Fruit fly (Drosophila melanogaster) whole organism, adult: ENCODE measurements around the gene Droj2.
A peak's percentile ranks its signal among the peaks of the same experiment; 100 is the strongest.

Experiments
- CG11617 ChIP-seq: fragments of 200-800 bp; sonication (Bioruptor generic); optimal IDR thresholded peaks from 2 replicates; lab custom pipeline; 2017; ENCODE audit warnings: mild to moderate bottlenecking, missing biosample characterization, missing genetic modification reagents, missing genetic modification characterization
- CG12768 ChIP-seq: fragments of 200-800 bp; sonication (Bioruptor generic); optimal IDR thresholded peaks from 2 replicates; lab custom pipeline; 2017; ENCODE audit warnings: missing biosample characterization, missing genetic modification characterization, mild to moderate bottlenecking, moderate library complexity, missing genetic modification reagents
- CG14711 ChIP-seq: fragments of 200-800 bp; sonication (Bioruptor generic); optimal IDR thresholded peaks from 2 replicates; lab custom pipeline; 2018; ENCODE audit warnings: missing biosample characterization, mild to moderate bottlenecking, missing genetic modification characterization, moderate library complexity
- CG1620 ChIP-seq: fragments of 200-800 bp; sonication (Bioruptor generic); optimal IDR thresholded peaks from 2 replicates; lab custom pipeline; 2016; ENCODE audit warnings: missing biosample characterization, missing genetic modification characterization
- CG33017 ChIP-seq: fragments of 200-800 bp; sonication (Bioruptor generic); optimal IDR thresholded peaks from 2 replicates; lab custom pipeline; 2018; ENCODE audit warnings: missing biosample characterization, mild to moderate bottlenecking, missing genetic modification characterization, moderate library complexity
- CG5204 ChIP-seq: fragments of 200-800 bp; sonication (Bioruptor generic); optimal IDR thresholded peaks from 2 replicates; lab custom pipeline; 2016; ENCODE audit warnings: missing biosample characterization, missing genetic modification characterization
- CG7045 ChIP-seq: fragments of 200-800 bp; sonication (Bioruptor generic); optimal IDR thresholded peaks from 2 replicates; lab custom pipeline; 2017; ENCODE audit warnings: missing biosample characterization, mild to moderate bottlenecking, missing genetic modification characterization
- CG7101 ChIP-seq: fragments of 200-800 bp; sonication (Bioruptor generic); optimal IDR thresholded peaks from 2 replicates; lab custom pipeline; 2018; ENCODE audit warnings: missing biosample characterization, mild to moderate bottlenecking, missing genetic modification characterization, moderate library complexity
- Clk ChIP-seq: fragments of 200-800 bp; sonication (Bioruptor generic); optimal IDR thresholded peaks from 2 replicates; lab custom pipeline; 2017; ENCODE audit warnings: missing biosample characterization, missing genetic modification characterization
- Crg-1 ChIP-seq: fragments of 200-800 bp; sonication (Bioruptor generic); optimal IDR thresholded peaks from 2 replicates; lab custom pipeline; 2016; ENCODE audit warnings: missing biosample characterization, missing genetic modification characterization
- Hr96 ChIP-seq: fragments of 200-800 bp; sonication (Bioruptor generic); optimal IDR thresholded peaks from 2 replicates; lab custom pipeline; 2016; ENCODE audit warnings: missing biosample characterization, missing genetic modification characterization
- Mnt ChIP-seq: fragments of 200-800 bp; sonication (Bioruptor generic); optimal IDR thresholded peaks from 2 replicates; lab custom pipeline; 2016; ENCODE audit warnings: missing biosample characterization, mild to moderate bottlenecking, missing genetic modification characterization
- bab1 ChIP-seq: fragments of 200-800 bp; sonication (Bioruptor generic); optimal IDR thresholded peaks from 3 replicates; lab custom pipeline; 2019; ENCODE audit warnings: missing biosample characterization, mild to moderate bottlenecking, missing genetic modification characterization, moderate library complexity
- cic ChIP-seq: fragments of 200-800 bp; sonication (Bioruptor generic); optimal IDR thresholded peaks from 2 replicates; lab custom pipeline; 2017; ENCODE audit warnings: missing biosample characterization, mild to moderate bottlenecking, missing genetic modification characterization, moderate library complexity
- cnc ChIP-seq, 2 experiments: fragments of >200 bp; optimal IDR thresholded peaks; 2 replicates each; lab custom pipeline; 2017
- kay ChIP-seq: fragments of 200-800 bp; sonication (Bioruptor generic); peaks from one replicate; lab custom pipeline; 2016; ENCODE audit warnings: missing biosample characterization, missing genetic modification characterization, borderline replicate concordance
- ovo ChIP-seq: fragments of 200-800 bp; sonication (Bioruptor generic); optimal IDR thresholded peaks from 2 replicates; lab custom pipeline; 2016; ENCODE audit warnings: missing biosample characterization, missing genetic modification characterization
- pad ChIP-seq: fragments of 200-800 bp; sonication (Bioruptor generic); optimal IDR thresholded peaks from 3 replicates; lab custom pipeline; 2017; ENCODE audit warnings: missing biosample characterization, missing genetic modification characterization, mild to moderate bottlenecking, moderate library complexity, missing genetic modification reagents
- tj ChIP-seq: fragments of 200-800 bp; sonication (Bioruptor generic); optimal IDR thresholded peaks from 3 replicates; lab custom pipeline; 2017; ENCODE audit warnings: missing biosample characterization, mild to moderate bottlenecking, missing genetic modification characterization, moderate library complexity
- toe ChIP-seq: fragments of 200-800 bp; sonication (Bioruptor generic); optimal IDR thresholded peaks from 2 replicates; lab custom pipeline; 2016; ENCODE audit warnings: missing biosample characterization, missing genetic modification characterization

The Droj2 gene

dm6 chr3R:13425470-13426033 lies 43.6 kb downstream of the Droj2 start, which contains the start of gene Act87E:
Gene Act87E, plus strand, starts transcription at chr3R:13425983.
- TF ChIP-seq CG7101 (tag; lab: Kevin White, UChicago) (no peak), ovo (GFP tag; lab: Kevin White, UChicago) (no peak), CG11617 (GFP tag; lab: Kevin White, UChicago) (no peak), pad (no peak), CG33017 (tag; lab: Kevin White, UChicago) (no peak), CG7045 (no peak), Hr96 (GFP tag; lab: Kevin White, UChicago) (no peak), CG1620 (no peak), toe (GFP tag; lab: Kevin White, UChicago) (no peak), cnc (optimal IDR thresholded peaks at IDR 0.05; lab: Kevin White, UChicago) (no peak), Mnt (no peak), Crg-1 (no peak), CG5204 (GFP tag; lab: Kevin White, UChicago) (no peak), Clk (GFP tag; lab: Kevin White, UChicago) (no peak), CG12768 (no peak), tj (no peak)

dm6 chr3R:13428341-13429040 lies 46.6 kb downstream of the Droj2 start:
- TF ChIP-seq CG33017 (tag; lab: Kevin White, UChicago) = no peak
- TF ChIP-seq bab1 (GFP tag; lab: Kevin White, UChicago) = peak; percentile 11

- TF ChIP-seq Clk (GFP tag; lab: Kevin White, UChicago) (no peak), Hr96 (GFP tag; lab: Kevin White, UChicago) (no peak), tj (peak; percentile 53), CG33017 (tag; lab: Kevin White, UChicago) (peak; percentile 72), CG14711 (tag; lab: Kevin White, UChicago) (peak; percentile 57), pad (no peak), Mnt (peak; percentile 28), CG1620 (peak; percentile 64), CG11617 (GFP tag; lab: Kevin White, UChicago) (peak; percentile 66), bab1 (GFP tag; lab: Kevin White, UChicago) (peak; percentile 93), CG7045 (no peak), CG12768 (no peak), ovo (GFP tag; lab: Kevin White, UChicago) (no peak), CG5204 (GFP tag; lab: Kevin White, UChicago) (peak; percentile 64), cic (GFP tag; lab: Kevin White, UChicago) (no peak), cnc (optimal IDR thresholded peaks at IDR 0.05; lab: Kevin White, UChicago) (no peak), kay (peak; percentile 49), CG7101 (tag; lab: Kevin White, UChicago) (peak; percentile 66), Crg-1 (peak; percentile 47), toe (GFP tag; lab: Kevin White, UChicago) (peak; percentile 36)
Measured at dm6 chr3R:13433623-13434022, 51.7 kb downstream of the Droj2 start.

- no peak for TF ChIP-seq Clk (GFP tag; lab: Kevin White, UChicago)
- TF ChIP-seq CG12768 = no peak
- no peak for TF ChIP-seq CG1620
- TF ChIP-seq bab1 (GFP tag; lab: Kevin White, UChicago) = peak; percentile 41
- no peak for TF ChIP-seq Crg-1
- peak; percentile 90 for TF ChIP-seq pad
- TF ChIP-seq CG33017 (tag; lab: Kevin White, UChicago) = no peak
- TF ChIP-seq Mnt = no peak
- no peak for TF ChIP-seq CG14711 (tag; lab: Kevin White, UChicago)
- no peak for TF ChIP-seq CG11617 (GFP tag; lab: Kevin White, UChicago)
- TF ChIP-seq cic (GFP tag; lab: Kevin White, UChicago) = no peak
- no peak for TF ChIP-seq kay
Measured at dm6 chr3R:13434325-13435168, 52.6 kb downstream of the Droj2 start, which contains the start of gene yrt. Gene yrt, minus strand, starts transcription at chr3R:13434984.
